Worm (Caenorhabditis elegans) whole organism, L3 larva: ENCODE measurements around the gene nhr-254.

ENCODE experiments used
- ZK546.5 ChIP-seq: sonication (generic microtip); optimal IDR thresholded peaks from 2 replicates; lab custom pipeline; 2017; ENCODE audit warnings: missing biosample characterization, missing genetic modification characterization
- ama-1 ChIP-seq: fragments of 150-350 bp; optimal IDR thresholded peaks from 2 replicates; lab custom pipeline; 2018
- ceh-28 ChIP-seq: fragments of 150-350 bp; optimal IDR thresholded peaks from 2 replicates; lab custom pipeline; 2014; ENCODE audit warnings: missing biosample characterization, missing genetic modification reagents, missing genetic modification characterization
- ceh-9 ChIP-seq: sonication (generic microtip); optimal IDR thresholded peaks from 2 replicates; lab custom pipeline; 2018; ENCODE audit warnings: missing biosample characterization, missing genetic modification characterization
- daf-12 ChIP-seq: fragments of 150-350 bp; optimal IDR thresholded peaks from 2 replicates; lab custom pipeline; 2014; ENCODE audit warnings: missing biosample characterization, missing genetic modification reagents, missing genetic modification characterization
- egl-27 ChIP-seq: sonication (generic microtip); optimal IDR thresholded peaks from 4 replicates; lab custom pipeline; 2017; ENCODE audit warnings: missing biosample characterization, missing genetic modification reagents, missing genetic modification characterization
- egl-5 ChIP-seq: fragments of 150-350 bp; optimal IDR thresholded peaks from 2 replicates; lab custom pipeline; 2017; ENCODE audit warnings: missing biosample characterization, missing genetic modification reagents, missing genetic modification characterization, inconsistent platforms
- elt-1 ChIP-seq: fragments of 150-350 bp; optimal IDR thresholded peaks from 2 replicates; lab custom pipeline; 2014; ENCODE audit warnings: missing biosample characterization, missing genetic modification characterization
- elt-2 ChIP-seq: sonication (generic microtip); optimal IDR thresholded peaks from 2 replicates; lab custom pipeline; 2016; ENCODE audit warnings: missing genetic modification reagents, mild to moderate bottlenecking, missing genetic modification characterization, missing compliant biosample characterization
- eor-1 ChIP-seq, 2 experiments: fragments of 150-350 bp; optimal IDR thresholded peaks; 2 replicates each; lab custom pipeline; 2014 to 2018; ENCODE audit warnings: missing biosample characterization in 2 of 2, missing genetic modification characterization in 2 of 2
- fkh-10 ChIP-seq: sonication (generic microtip); optimal IDR thresholded peaks from 2 replicates; lab custom pipeline; 2017; ENCODE audit warnings: missing biosample characterization, missing genetic modification reagents, missing genetic modification characterization
- hmg-11 ChIP-seq: sonication (generic microtip); optimal IDR thresholded peaks from 2 replicates; lab custom pipeline; 2016; ENCODE audit warnings: missing genetic modification characterization, missing compliant biosample characterization
- jun-1 ChIP-seq: fragments of 150-350 bp; optimal IDR thresholded peaks from 2 replicates; lab custom pipeline; 2014; ENCODE audit warnings: missing biosample characterization, missing genetic modification reagents, missing genetic modification characterization
- lin-15B ChIP-seq: fragments of 150-350 bp; optimal IDR thresholded peaks from 2 replicates; lab custom pipeline; 2014; ENCODE audit warnings: missing biosample characterization, missing genetic modification characterization
- lin-39 ChIP-seq: fragments of 150-350 bp; optimal IDR thresholded peaks from 2 replicates; lab custom pipeline; 2018; ENCODE audit warnings: missing biosample characterization, missing genetic modification reagents, missing genetic modification characterization
- lsy-12 ChIP-seq: sonication (generic microtip); optimal IDR thresholded peaks from 2 replicates; lab custom pipeline; 2016; ENCODE audit warnings: mild to moderate bottlenecking, missing genetic modification characterization, missing compliant biosample characterization
- mdl-1 ChIP-seq: fragments of 150-350 bp; optimal IDR thresholded peaks from 2 replicates; lab custom pipeline; 2014; ENCODE audit warnings: missing biosample characterization, missing genetic modification characterization
- nfya-1 ChIP-seq: sonication (generic microtip); optimal IDR thresholded peaks from 2 replicates; lab custom pipeline; 2017; ENCODE audit warnings: missing genetic modification characterization, mild to moderate bottlenecking, missing compliant biosample characterization, antibody characterized with exemption, moderate library complexity; ENCODE audit not compliant: insufficient read depth
- nhr-11 ChIP-seq: fragments of 150-350 bp; optimal IDR thresholded peaks from 2 replicates; lab custom pipeline; 2014; ENCODE audit warnings: missing biosample characterization, missing genetic modification characterization
- nhr-12 ChIP-seq: fragments of 150-350 bp; optimal IDR thresholded peaks from 2 replicates; lab custom pipeline; 2014; ENCODE audit warnings: missing biosample characterization, missing genetic modification characterization
- nhr-23 ChIP-seq: fragments of 150-350 bp; optimal IDR thresholded peaks from 2 replicates; lab custom pipeline; 2014; ENCODE audit warnings: missing biosample characterization, missing genetic modification reagents, missing genetic modification characterization
- nhr-237 ChIP-seq: fragments of 150-350 bp; optimal IDR thresholded peaks from 2 replicates; lab custom pipeline; 2014; ENCODE audit warnings: missing biosample characterization, missing genetic modification characterization
- nhr-25 ChIP-seq: sonication (generic microtip); optimal IDR thresholded peaks from 2 replicates; lab custom pipeline; 2017; ENCODE audit warnings: missing biosample characterization, missing genetic modification characterization
- pqm-1 ChIP-seq: fragments of 150-350 bp; optimal IDR thresholded peaks from 2 replicates; lab custom pipeline; 2017; ENCODE audit warnings: missing biosample characterization, missing genetic modification characterization, inconsistent platforms
- sea-2 ChIP-seq: fragments of 150-350 bp; sonication (generic microtip); optimal IDR thresholded peaks from 4 replicates; lab custom pipeline; 2014; ENCODE audit warnings: missing biosample characterization, missing genetic modification reagents, missing genetic modification characterization
- unc-39 ChIP-seq: sonication (generic microtip); optimal IDR thresholded peaks from 4 replicates; lab custom pipeline; 2017; ENCODE audit warnings: missing biosample characterization, missing genetic modification characterization
- unc-62 ChIP-seq: fragments of 150-350 bp; sonication (generic microtip); optimal IDR thresholded peaks from 4 replicates; lab custom pipeline; 2014; ENCODE audit warnings: missing biosample characterization, missing genetic modification reagents, missing genetic modification characterization
- ztf-11 ChIP-seq: fragments of 150-350 bp; optimal IDR thresholded peaks from 2 replicates; lab custom pipeline; 2014; ENCODE audit warnings: missing biosample characterization, missing genetic modification characterization
- ztf-4 ChIP-seq: fragments of 150-350 bp; optimal IDR thresholded peaks from 2 replicates; lab custom pipeline; 2014; ENCODE audit warnings: missing biosample characterization, missing genetic modification characterization

Gene nhr-254

ce11 chrV:415072-415471 is 22.6 kb downstream of the nhr-254 start:
- peak; percentile 93 for TF ChIP-seq pqm-1
- TF ChIP-seq elt-2 (tag; lab: Kevin White, UChicago), result peak; percentile 79
- TF ChIP-seq daf-12 (tag; lab: Kevin White, UChicago), result no peak

- TF ChIP-seq egl-27 (no peak), ceh-28 (tag; lab: Kevin White, UChicago) (no peak), hmg-11 (tag; lab: Kevin White, UChicago) (no peak), elt-2 (tag; lab: Kevin White, UChicago) (peak; percentile 77), ama-1 (lab: Kevin White, UChicago) (no peak), nhr-25 (no peak), lsy-12 (tag; lab: Kevin White, UChicago) (no peak), nhr-237 (tag; lab: Kevin White, UChicago) (no peak), lin-15B (tag; lab: Kevin White, UChicago) (no peak), nhr-11 (no peak), sea-2 (GFP tag; lab: Kevin White, UChicago) (no peak), unc-39 (tag; lab: Kevin White, UChicago) (no peak), mdl-1 (tag; lab: Kevin White, UChicago) (no peak), pqm-1 (peak; percentile 25)
Measured at ce11 chrV:417656-418353, 25.4 kb downstream of the nhr-254 start, which contains the start of gene irg-8. Gene irg-8, minus strand, starts transcription at chrV:417706.

ce11 chrV:418432-418831 is 26.0 kb downstream of the nhr-254 start, which contains the start of gene Y39D8A.1:
Gene Y39D8A.1, plus strand, starts transcription at chrV:418732.
- TF ChIP-seq nhr-23 (tag; lab: Kevin White, UChicago), result no peak
- no peak for TF ChIP-seq nhr-25

ce11 chrV:422133-422532 is 29.7 kb downstream of the nhr-254 start, which contains the start of gene dod-20:
Gene dod-20, plus strand, starts transcription at chrV:422433.
- TF ChIP-seq elt-2 (tag; lab: Kevin White, UChicago) (peak; percentile 61), unc-39 (tag; lab: Kevin White, UChicago) (no peak)

- TF ChIP-seq unc-62 (GFP tag; lab: Kevin White, UChicago), result no peak
- TF ChIP-seq, all 47 proteins: peak for 0
Measured at ce11 chrV:424140-424539, 31.7 kb downstream of the nhr-254 start, which contains the start of gene B0554.5. Gene B0554.5, plus strand, starts transcription at chrV:424440.

- TF ChIP-seq lin-39 (tag; lab: Kevin White, UChicago), result no peak
- TF ChIP-seq, all 47 proteins: peak for 0
Measured at ce11 chrV:428844-429243, 36.4 kb downstream of the nhr-254 start, which contains the start of gene B0554.4. Gene B0554.4, plus strand, starts transcription at chrV:429144.

- TF ChIP-seq jun-1 (no peak), lsy-12 (tag; lab: Kevin White, UChicago) (no peak), ztf-4 (no peak), lin-39 (tag; lab: Kevin White, UChicago) (no peak), eor-1 (tag; optimal IDR thresholded peaks at IDR 0.05; lab: Kevin White, UChicago) (no peak), elt-1 (tag; lab: Kevin White, UChicago) (no peak), nfya-1 (tag; lab: Kevin White, UChicago) (no peak), nhr-12 (no peak), nhr-237 (tag; lab: Kevin White, UChicago) (no peak), ZK546.5 (tag; lab: Kevin White, UChicago) (no peak), nhr-11 (no peak), ztf-11 (tag; lab: Kevin White, UChicago) (no peak), fkh-10 (GFP tag; lab: Kevin White, UChicago) (no peak), egl-5 (tag; lab: Kevin White, UChicago) (no peak), ama-1 (lab: Kevin White, UChicago) (no peak), ceh-9 (no peak)
Measured at ce11 chrV:432991-433390, 40.6 kb downstream of the nhr-254 start.
